Worm (Caenorhabditis elegans) whole organism, L4 larva: Measurements from ENCODE around the gene fsn-1.

ENCODE experiments used
- F49E8.2 ChIP-seq: sonication (generic microtip); optimal IDR thresholded peaks from 2 replicates; lab custom pipeline; 2016; ENCODE audit warnings: missing compliant biosample characterization, mild to moderate bottlenecking, missing genetic modification characterization, borderline replicate concordance
- T20F7.1 ChIP-seq: fragments of 200-800 bp; sonication (Bioruptor generic); optimal IDR thresholded peaks from 2 replicates; lab custom pipeline; 2018; ENCODE audit warnings: mild to moderate bottlenecking, missing genetic modification characterization, missing compliant biosample characterization
- Y48G9A.11 ChIP-seq: fragments of 200-800 bp; sonication (Bioruptor generic); IDR thresholded peaks from 2 replicates; pipeline ENCODE4 v1.3.6; 2022; ENCODE audit warnings: missing genetic modification reagents, missing genetic modification characterization, missing compliant biosample characterization
- Y75B8A.6 ChIP-seq: fragments of 200-800 bp; sonication (Bioruptor generic); IDR thresholded peaks from 2 replicates; pipeline ENCODE4 v1.3.6; 2022; ENCODE audit warnings: missing genetic modification reagents, missing genetic modification characterization, missing compliant biosample characterization
- ZK337.2 ChIP-seq: fragments of 200-800 bp; sonication (Bioruptor generic); IDR thresholded peaks from 2 replicates; pipeline ENCODE4 v1.3.6; 2022; ENCODE audit warnings: missing genetic modification reagents, missing genetic modification characterization, missing compliant biosample characterization
- aha-1 ChIP-seq: fragments of 150-350 bp; peaks from one replicate; lab custom pipeline; 2014; ENCODE audit warnings: missing biosample characterization, missing genetic modification characterization
- aly-2 ChIP-seq: sonication (generic microtip); optimal IDR thresholded peaks from 2 replicates; lab custom pipeline; 2018; ENCODE audit warnings: missing biosample characterization, missing genetic modification characterization
- ceh-32 ChIP-seq: sonication (generic microtip); optimal IDR thresholded peaks from 2 replicates; lab custom pipeline; 2016; ENCODE audit warnings: mild to moderate bottlenecking, missing genetic modification characterization, missing compliant biosample characterization; ENCODE audit not compliant: poor library complexity
- cey-2 ChIP-seq: sonication (generic microtip); optimal IDR thresholded peaks from 3 replicates; lab custom pipeline; 2017; ENCODE audit warnings: missing genetic modification characterization, mild to moderate bottlenecking, missing compliant biosample characterization, antibody characterized with exemption, borderline replicate concordance; ENCODE audit not compliant: insufficient read depth
- daf-12 ChIP-seq: fragments of 150-350 bp; optimal IDR thresholded peaks from 2 replicates; lab custom pipeline; 2014; ENCODE audit warnings: missing biosample characterization, missing genetic modification reagents, missing genetic modification characterization
- daf-16 ChIP-seq, 3 experiments: sonication (generic microtip); optimal IDR thresholded peaks; 2 replicates each; lab custom pipeline; 2016 to 2017; ENCODE audit warnings: missing genetic modification characterization in 3 of 3, missing genetic modification reagents in 3 of 3, mild to moderate bottlenecking in 2 of 3, missing compliant biosample characterization in 2 of 3, missing biosample characterization in 1 of 3, moderate library complexity in 1 of 3
- dmd-6 ChIP-seq: fragments of 200-800 bp; sonication (Bioruptor generic); IDR thresholded peaks from 2 replicates; pipeline ENCODE4 v1.3.6; 2022; ENCODE audit warnings: missing genetic modification reagents, missing genetic modification characterization, missing compliant biosample characterization
- dmd-9 ChIP-seq: fragments of 200-800 bp; sonication (Bioruptor generic); IDR thresholded peaks from 2 replicates; pipeline ENCODE4 v1.3.6; 2022; ENCODE audit warnings: missing genetic modification reagents, missing genetic modification characterization, missing compliant biosample characterization
- dpl-1 ChIP-seq: fragments of 150-350 bp; optimal IDR thresholded peaks from 2 replicates; lab custom pipeline; 2014; ENCODE audit warnings: missing biosample characterization, missing genetic modification reagents, missing genetic modification characterization
- duxl-1 ChIP-seq: sonication (generic microtip); optimal IDR thresholded peaks from 2 replicates; lab custom pipeline; 2016; ENCODE audit warnings: mild to moderate bottlenecking, missing genetic modification characterization, moderate library complexity, missing compliant biosample characterization; ENCODE audit not compliant: poor library complexity
- dve-1 ChIP-seq: sonication (generic microtip); optimal IDR thresholded peaks from 2 replicates; lab custom pipeline; 2017; ENCODE audit warnings: antibody characterized with exemption, mild to moderate bottlenecking, missing genetic modification characterization, missing compliant biosample characterization; ENCODE audit not compliant: insufficient read depth
- gei-8 ChIP-seq: fragments of 200-800 bp; sonication (Bioruptor generic); optimal IDR thresholded peaks from 2 replicates; lab custom pipeline; 2018; ENCODE audit warnings: mild to moderate bottlenecking, missing genetic modification characterization, missing compliant biosample characterization
- hif-1 ChIP-seq, 2 experiments: sonication (generic microtip); optimal IDR thresholded peaks; 2 replicates each; lab custom pipeline; 2016 to 2017; ENCODE audit warnings: missing compliant biosample characterization in 2 of 2, missing genetic modification characterization in 2 of 2, missing genetic modification reagents in 2 of 2, missing genotype in 2 of 2, mild to moderate bottlenecking in 1 of 2
- hlh-11 ChIP-seq: fragments of 200-800 bp; sonication (Bioruptor generic); optimal IDR thresholded peaks from 2 replicates; lab custom pipeline; 2018; ENCODE audit warnings: mild to moderate bottlenecking, missing genetic modification characterization, missing compliant biosample characterization
- hmg-1.1 ChIP-seq: fragments of 200-800 bp; sonication (Bioruptor generic); IDR thresholded peaks from 2 replicates; pipeline ENCODE4 v1.3.6; 2022; ENCODE audit warnings: missing genetic modification reagents, missing genetic modification characterization, missing compliant biosample characterization
- lin-1 ChIP-seq: fragments of 200-800 bp; sonication (Bioruptor generic); IDR thresholded peaks from 2 replicates; pipeline ENCODE4 v1.3.6; 2022; ENCODE audit warnings: missing genetic modification reagents, missing genetic modification characterization, missing compliant biosample characterization
- lsy-2 ChIP-seq, 2 experiments: fragments of 150-350 bp in 1 of 2; sonication (generic microtip) in 1 of 2; optimal IDR thresholded peaks; 2 replicates each; lab custom pipeline; 2014 to 2017; ENCODE audit warnings: missing biosample characterization in 2 of 2, missing genetic modification characterization in 2 of 2
- madf-5 ChIP-seq, 2 experiments: fragments of 200-800 bp; sonication (Bioruptor generic); IDR thresholded peaks; 2 replicates each; pipeline ENCODE4 v1.3.6; 2022; ENCODE audit warnings: missing compliant biosample characterization in 2 of 2, missing genetic modification characterization in 2 of 2
- mep-1 ChIP-seq: fragments of 150-350 bp; sonication (generic microtip); optimal IDR thresholded peaks from 3 replicates; lab custom pipeline; 2014; ENCODE audit warnings: missing biosample characterization, missing genetic modification characterization
- mes-2 ChIP-seq: sonication (generic microtip); optimal IDR thresholded peaks from 2 replicates; lab custom pipeline; 2016; ENCODE audit warnings: missing genotype, mild to moderate bottlenecking, missing genetic modification characterization, missing compliant biosample characterization; ENCODE audit not compliant: poor library complexity, severe bottlenecking
- nhr-28 ChIP-seq: fragments of 150-350 bp; optimal IDR thresholded peaks from 2 replicates; lab custom pipeline; 2014; ENCODE audit warnings: missing biosample characterization, missing genetic modification characterization
- nhr-41 ChIP-seq: fragments of 200-800 bp; sonication (Bioruptor generic); IDR thresholded peaks from 2 replicates; pipeline ENCODE4 v1.3.6; 2022; ENCODE audit warnings: missing genetic modification reagents, missing genetic modification characterization, missing compliant biosample characterization
- pha-4 ChIP-seq, 2 experiments: fragments of 150-350 bp in 1 of 2; fragments of 200-800 bp in 1 of 2; sonication (Bioruptor generic) in 1 of 2; IDR thresholded peaks in 1 of 2; optimal IDR thresholded peaks in 1 of 2; 2 replicates each; pipeline versions ENCODE4 v1.3.6 to Lab custom; 2014 to 2022; ENCODE audit warnings: missing genetic modification characterization in 2 of 2, missing genetic modification reagents in 2 of 2, missing biosample characterization in 1 of 2, missing compliant biosample characterization in 1 of 2
- rbr-2 ChIP-seq: sonication (generic microtip); optimal IDR thresholded peaks from 2 replicates; lab custom pipeline; 2016; ENCODE audit warnings: missing genotype, missing genetic modification characterization, missing compliant biosample characterization
- snpc-4 ChIP-seq: fragments of 150-350 bp; optimal IDR thresholded peaks from 2 replicates; lab custom pipeline; 2014; ENCODE audit warnings: missing biosample characterization, missing genetic modification characterization
- tra-1 ChIP-seq: fragments of 200-800 bp; sonication (Bioruptor generic); IDR thresholded peaks from 2 replicates; pipeline ENCODE4 v1.3.6; 2022; ENCODE audit warnings: missing genetic modification reagents, missing genetic modification characterization, missing compliant biosample characterization
- unc-130 ChIP-seq: sonication (generic microtip); optimal IDR thresholded peaks from 2 replicates; lab custom pipeline; 2016; ENCODE audit warnings: missing genetic modification reagents, missing genetic modification characterization, missing compliant biosample characterization
- unc-39 ChIP-seq: sonication (generic microtip); optimal IDR thresholded peaks from 2 replicates; lab custom pipeline; 2017; ENCODE audit warnings: missing biosample characterization, missing genetic modification characterization
- unc-62 ChIP-seq, 3 experiments: fragments of 150-350 bp in 1 of 3; sonication (generic microtip); optimal IDR thresholded peaks in 2 of 3; peaks in 1 of 3; 1 replicate in 1 of 3; 2 replicates in 2 of 3; lab custom pipeline; 2014 to 2017; ENCODE audit warnings: missing biosample characterization in 3 of 3, missing genetic modification characterization in 3 of 3, missing genetic modification reagents in 3 of 3, missing genotype in 1 of 3
- vab-7 ChIP-seq: fragments of 200-800 bp; sonication (Bioruptor generic); IDR thresholded peaks from 2 replicates; pipeline ENCODE4 v1.3.6; 2022; ENCODE audit warnings: missing genetic modification reagents, missing genetic modification characterization, missing compliant biosample characterization

The fsn-1 gene

DNA sequence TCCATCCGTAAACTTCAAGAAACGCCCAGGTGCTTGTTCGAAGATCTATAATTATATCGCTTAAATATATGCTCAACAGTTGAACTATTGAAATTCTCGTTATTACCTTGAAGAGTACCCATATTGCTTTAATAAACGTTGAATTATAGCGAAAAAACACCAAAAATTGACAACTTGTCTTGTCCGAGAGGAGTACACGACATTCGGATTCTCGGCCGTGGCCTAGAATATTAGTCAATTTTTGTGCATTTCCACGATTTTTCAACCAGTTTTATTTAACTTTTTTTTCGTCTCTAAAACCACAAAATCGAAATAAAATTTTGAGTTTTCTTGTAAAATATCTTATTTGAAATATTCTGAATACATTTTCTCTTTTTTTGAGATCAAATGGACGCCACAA, 24.8 kb upstream of the fsn-1 start, which contains the start of the genes F26F4.9 and cee-1:
Gene F26F4.9 (minus strand): TSS at position 205 of the 400 bp plus-strand sequence.
Gene cee-1 (plus strand): TSS at position 383 of the 400 bp plus-strand sequence.
- TF ChIP-seq hmg-1.1 (GFP tag; lab: Robert Waterston, UW) (no peak), rbr-2 (tag; lab: Kevin White, UChicago) (peak; percentile 32), F49E8.2 (tag; lab: Kevin White, UChicago) (peak; percentile 4), madf-5 (GFP tag; IDR thresholded peaks at IDR 0.05; lab: Robert Waterston, UW) (no peak), gei-8 (GFP tag; lab: Kevin White, UChicago) (no peak), Y48G9A.11 (GFP tag; lab: Robert Waterston, UW) (0 out of 2 replicates have a peak, but pooled peaks have one; percentile 15), cey-2 (no peak), unc-130 (peak; percentile 86), dpl-1 (peak; percentile 78), unc-39 (tag; lab: Kevin White, UChicago) (no peak), aha-1 (tag; lab: Kevin White, UChicago) (peak; percentile 86), nhr-41 (GFP tag; lab: Robert Waterston, UW) (no peak), mes-2 (tag; lab: Kevin White, UChicago) (peak; percentile 97), lin-1 (GFP tag; lab: Robert Waterston, UW) (no peak), mep-1 (tag; lab: Kevin White, UChicago) (peak; percentile 38), daf-16 (GFP tag; optimal IDR thresholded peaks at IDR 0.05; lab: Kevin White, UChicago) (no peak), daf-16 (tag; optimal IDR thresholded peaks at IDR 0.05; lab: Kevin White, UChicago) (peak; percentile 33), ceh-32 (no peak), dmd-6 (GFP tag; lab: Robert Waterston, UW) (peak; percentile 19; the same call in 1 of the 2 replicates), daf-12 (tag; lab: Kevin White, UChicago) (no peak), nhr-28 (tag; lab: Kevin White, UChicago) (peak; percentile 8), hif-1 (tag; optimal IDR thresholded peaks at IDR 0.05; lab: Kevin White, UChicago) (peak in 1 of 2 experiments; percentile 70), lsy-2 (tag; optimal IDR thresholded peaks at IDR 0.05; lab: Kevin White, UChicago) (peak in 1 of 2 experiments; percentile 74), pha-4 (GFP tag; IDR thresholded peaks at IDR 0.05; lab: Robert Waterston, UW) (no peak), pha-4 (tag; optimal IDR thresholded peaks at IDR 0.05; lab: Kevin White, UChicago) (no peak), dve-1 (tag; lab: Kevin White, UChicago) (peak; percentile 44), vab-7 (GFP tag; lab: Robert Waterston, UW) (no peak), hlh-11 (tag; lab: Kevin White, UChicago) (peak; percentile 3), T20F7.1 (GFP tag; lab: Kevin White, UChicago) (no peak), aly-2 (tag; lab: Kevin White, UChicago) (no peak), dmd-9 (GFP tag; lab: Robert Waterston, UW) (0 out of 2 replicates have a peak, but pooled peaks have one; percentile 37), ZK337.2 (GFP tag; lab: Robert Waterston, UW) (peak; percentile 73)

DNA sequence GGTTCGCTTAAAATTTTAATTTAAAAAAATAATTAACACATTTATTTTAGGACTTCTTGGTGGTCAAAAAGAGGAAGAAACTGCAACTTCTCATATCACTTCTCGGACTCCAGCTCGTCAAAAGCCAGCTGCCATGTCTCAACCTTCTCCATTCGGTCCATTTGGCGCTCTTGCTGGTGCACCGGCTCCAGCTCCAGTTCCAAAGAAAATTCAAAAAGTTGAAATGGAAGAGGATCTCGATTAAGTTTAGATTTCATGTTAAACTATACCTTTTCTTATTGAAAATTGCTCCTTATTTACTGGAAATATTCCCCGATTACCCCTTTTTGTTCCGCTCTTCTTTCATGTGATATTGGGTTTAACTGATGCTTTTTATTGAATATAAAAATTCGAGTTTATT, 23.4 kb upstream of the fsn-1 start:
- TF ChIP-seq aha-1 (tag; lab: Kevin White, UChicago) (peak; percentile 93), tra-1 (GFP tag; lab: Robert Waterston, UW) (no peak)

DNA sequence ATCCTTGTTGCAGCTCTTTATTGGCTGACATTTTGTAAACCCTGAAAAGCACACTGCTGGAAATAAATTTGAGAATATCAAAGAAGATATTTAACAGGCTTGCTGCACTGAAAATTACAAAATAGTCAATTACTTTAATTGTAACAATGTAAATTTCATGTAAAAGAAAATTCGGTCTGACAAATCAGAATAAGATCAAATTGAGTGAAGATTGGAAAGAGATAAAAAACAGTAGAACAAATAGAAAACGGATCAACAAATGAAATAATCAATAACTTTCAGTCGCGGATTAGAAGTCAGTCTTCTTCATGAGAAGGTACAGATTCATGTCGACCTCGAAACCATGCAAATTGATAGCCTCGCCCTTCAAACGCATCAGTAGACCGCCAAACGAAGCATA, 20.0 kb upstream of the fsn-1 start, which contains the start of gene rars-1:
Gene rars-1 (minus strand): TSS at position 101 of the 400 bp plus-strand sequence.
- TF ChIP-seq cey-2 = no peak
- TF ChIP-seq Y75B8A.6 (GFP tag; lab: Robert Waterston, UW) = no peak
- peak in 1 of 2 experiments; percentile 57 for TF ChIP-seq unc-62 (GFP tag; optimal IDR thresholded peaks at IDR 0.05 in 1 of 2; lab: Kevin White, UChicago)
- no peak for TF ChIP-seq unc-62 (tag; optimal IDR thresholded peaks at IDR 0.05; lab: Kevin White, UChicago)
- no peak for TF ChIP-seq gei-8 (GFP tag; lab: Kevin White, UChicago)
- no peak for TF ChIP-seq snpc-4 (tag; lab: Kevin White, UChicago)
- no peak for TF ChIP-seq duxl-1 (tag; lab: Kevin White, UChicago)
- TF ChIP-seq, all 104 proteins: peak for 1
